Worm (Caenorhabditis elegans) whole organism, mixed stage, embryonic: ENCODE measurements around the gene F20D6.1.

Source experiments
- lin-13 ChIP-seq: fragments of 150-350 bp; optimal IDR thresholded peaks from 2 replicates; lab custom pipeline; 2014; ENCODE audit warnings: missing biosample characterization, missing genetic modification characterization
- pha-4 ChIP-seq: fragments of 150-350 bp; optimal IDR thresholded peaks from 2 replicates; lab custom pipeline; 2018; ENCODE audit warnings: missing biosample characterization, missing genetic modification reagents, missing genetic modification characterization
- unc-39 ChIP-seq: fragments of 150-350 bp; optimal IDR thresholded peaks from 2 replicates; lab custom pipeline; 2014; ENCODE audit warnings: missing biosample characterization, missing genetic modification characterization
- unc-62 ChIP-seq: fragments of 150-350 bp; optimal IDR thresholded peaks from 2 replicates; lab custom pipeline; 2014; ENCODE audit warnings: missing biosample characterization, missing genetic modification reagents, missing genetic modification characterization

DNA sequence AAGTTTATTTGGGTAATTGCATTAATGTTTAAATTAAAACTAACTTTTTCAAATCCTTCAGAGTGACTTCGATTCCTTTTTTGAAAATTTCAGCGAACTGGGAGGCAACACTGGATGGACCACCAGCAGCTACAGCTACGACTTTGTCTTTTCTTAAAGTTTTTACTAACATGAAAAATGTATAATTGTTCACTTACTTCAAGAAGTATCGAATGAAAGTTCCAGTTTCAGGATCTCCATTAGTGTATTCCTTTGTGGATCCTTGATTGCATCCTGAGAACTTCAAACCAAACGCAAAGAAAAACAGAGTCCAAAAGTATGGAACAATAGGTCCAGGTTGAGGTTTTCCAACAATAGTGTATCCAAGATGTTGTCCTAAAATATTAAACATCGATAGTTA lies 6.5 kb downstream of the F20D6.1 start:
- TF ChIP-seq unc-62 (GFP tag; lab: Kevin White, UChicago) (no peak), unc-39 (no peak), pha-4 (tag; lab: Kevin White, UChicago) (no peak), lin-13 (tag; lab: Kevin White, UChicago) (no peak)
